Worm (Caenorhabditis elegans) whole organism, L3 larva: Measurements from ENCODE around the gene T06D4.6.
A peak's percentile ranks its signal among the peaks of the same experiment; 100 is the strongest.

ENCODE experiments used
- R02D3.7 ChIP-seq: fragments of 150-350 bp; optimal IDR thresholded peaks from 2 replicates; lab custom pipeline; 2014; ENCODE audit warnings: missing biosample characterization, missing genetic modification characterization
- ZK546.5 ChIP-seq: sonication (generic microtip); optimal IDR thresholded peaks from 2 replicates; lab custom pipeline; 2017; ENCODE audit warnings: missing biosample characterization, missing genetic modification characterization
- ama-1 ChIP-seq: fragments of 150-350 bp; optimal IDR thresholded peaks from 2 replicates; lab custom pipeline; 2018
- ceh-28 ChIP-seq: fragments of 150-350 bp; optimal IDR thresholded peaks from 2 replicates; lab custom pipeline; 2014; ENCODE audit warnings: missing biosample characterization, missing genetic modification reagents, missing genetic modification characterization
- egl-5 ChIP-seq: fragments of 150-350 bp; optimal IDR thresholded peaks from 2 replicates; lab custom pipeline; 2017; ENCODE audit warnings: missing biosample characterization, missing genetic modification reagents, missing genetic modification characterization, inconsistent platforms
- elt-1 ChIP-seq: fragments of 150-350 bp; optimal IDR thresholded peaks from 2 replicates; lab custom pipeline; 2014; ENCODE audit warnings: missing biosample characterization, missing genetic modification characterization
- eor-1 ChIP-seq, 2 experiments: fragments of 150-350 bp; optimal IDR thresholded peaks; 2 replicates each; lab custom pipeline; 2014 to 2018; ENCODE audit warnings: missing biosample characterization in 2 of 2, missing genetic modification characterization in 2 of 2
- fkh-10 ChIP-seq: sonication (generic microtip); optimal IDR thresholded peaks from 2 replicates; lab custom pipeline; 2017; ENCODE audit warnings: missing biosample characterization, missing genetic modification reagents, missing genetic modification characterization
- fkh-2 ChIP-seq: fragments of 150-350 bp; optimal IDR thresholded peaks from 2 replicates; lab custom pipeline; 2014; ENCODE audit warnings: missing biosample characterization, missing genetic modification reagents, missing genetic modification characterization
- hmg-11 ChIP-seq: sonication (generic microtip); optimal IDR thresholded peaks from 2 replicates; lab custom pipeline; 2016; ENCODE audit warnings: missing genetic modification characterization, missing compliant biosample characterization
- jun-1 ChIP-seq: fragments of 150-350 bp; optimal IDR thresholded peaks from 2 replicates; lab custom pipeline; 2014; ENCODE audit warnings: missing biosample characterization, missing genetic modification reagents, missing genetic modification characterization
- lin-15B ChIP-seq: fragments of 150-350 bp; optimal IDR thresholded peaks from 2 replicates; lab custom pipeline; 2014; ENCODE audit warnings: missing biosample characterization, missing genetic modification characterization
- lin-39 ChIP-seq: fragments of 150-350 bp; optimal IDR thresholded peaks from 2 replicates; lab custom pipeline; 2018; ENCODE audit warnings: missing biosample characterization, missing genetic modification reagents, missing genetic modification characterization
- mdl-1 ChIP-seq: fragments of 150-350 bp; optimal IDR thresholded peaks from 2 replicates; lab custom pipeline; 2014; ENCODE audit warnings: missing biosample characterization, missing genetic modification characterization
- mml-1 ChIP-seq: fragments of 150-350 bp; sonication (generic microtip); optimal IDR thresholded peaks from 3 replicates; lab custom pipeline; 2014; ENCODE audit warnings: missing biosample characterization, missing genetic modification characterization
- nfya-1 ChIP-seq: sonication (generic microtip); optimal IDR thresholded peaks from 2 replicates; lab custom pipeline; 2017; ENCODE audit warnings: missing genetic modification characterization, mild to moderate bottlenecking, missing compliant biosample characterization, antibody characterized with exemption, moderate library complexity; ENCODE audit not compliant: insufficient read depth
- nhr-11 ChIP-seq: fragments of 150-350 bp; optimal IDR thresholded peaks from 2 replicates; lab custom pipeline; 2014; ENCODE audit warnings: missing biosample characterization, missing genetic modification characterization
- nhr-12 ChIP-seq: fragments of 150-350 bp; optimal IDR thresholded peaks from 2 replicates; lab custom pipeline; 2014; ENCODE audit warnings: missing biosample characterization, missing genetic modification characterization
- nhr-23 ChIP-seq: fragments of 150-350 bp; optimal IDR thresholded peaks from 2 replicates; lab custom pipeline; 2014; ENCODE audit warnings: missing biosample characterization, missing genetic modification reagents, missing genetic modification characterization
- nhr-237 ChIP-seq: fragments of 150-350 bp; optimal IDR thresholded peaks from 2 replicates; lab custom pipeline; 2014; ENCODE audit warnings: missing biosample characterization, missing genetic modification characterization
- nhr-25 ChIP-seq: sonication (generic microtip); optimal IDR thresholded peaks from 2 replicates; lab custom pipeline; 2017; ENCODE audit warnings: missing biosample characterization, missing genetic modification characterization
- nhr-28 ChIP-seq: fragments of 150-350 bp; optimal IDR thresholded peaks from 2 replicates; lab custom pipeline; 2014; ENCODE audit warnings: missing biosample characterization, missing genetic modification characterization
- nhr-43 ChIP-seq: sonication (generic microtip); optimal IDR thresholded peaks from 2 replicates; lab custom pipeline; 2016; ENCODE audit warnings: mild to moderate bottlenecking, missing genetic modification characterization, missing compliant biosample characterization; ENCODE audit not compliant: poor library complexity, severe bottlenecking
- nhr-76 ChIP-seq: fragments of 150-350 bp; sonication (generic microtip); optimal IDR thresholded peaks from 5 replicates; lab custom pipeline; 2014; ENCODE audit warnings: missing biosample characterization, missing genetic modification characterization
- pha-4 ChIP-seq: fragments of 150-350 bp; optimal IDR thresholded peaks from 2 replicates; lab custom pipeline; 2014; ENCODE audit warnings: missing biosample characterization, missing genetic modification reagents, missing genetic modification characterization
- pqm-1 ChIP-seq: fragments of 150-350 bp; optimal IDR thresholded peaks from 2 replicates; lab custom pipeline; 2017; ENCODE audit warnings: missing biosample characterization, missing genetic modification characterization, inconsistent platforms
- sea-2 ChIP-seq: fragments of 150-350 bp; sonication (generic microtip); optimal IDR thresholded peaks from 4 replicates; lab custom pipeline; 2014; ENCODE audit warnings: missing biosample characterization, missing genetic modification reagents, missing genetic modification characterization
- snpc-4 ChIP-seq: fragments of 150-350 bp; optimal IDR thresholded peaks from 2 replicates; lab custom pipeline; 2014; ENCODE audit warnings: missing biosample characterization, missing genetic modification characterization
- tbx-2 ChIP-seq: sonication (generic microtip); optimal IDR thresholded peaks from 2 replicates; lab custom pipeline; 2016; ENCODE audit warnings: mild to moderate bottlenecking, missing genetic modification characterization, missing compliant biosample characterization
- unc-39 ChIP-seq: sonication (generic microtip); optimal IDR thresholded peaks from 4 replicates; lab custom pipeline; 2017; ENCODE audit warnings: missing biosample characterization, missing genetic modification characterization
- zag-1 ChIP-seq: fragments of 150-350 bp; optimal IDR thresholded peaks from 2 replicates; lab custom pipeline; 2014; ENCODE audit warnings: missing biosample characterization, missing genetic modification characterization
- ztf-4 ChIP-seq: fragments of 150-350 bp; optimal IDR thresholded peaks from 2 replicates; lab custom pipeline; 2014; ENCODE audit warnings: missing biosample characterization, missing genetic modification characterization

The T06D4.6 gene

ce11 chrII:3434893-3435503 lies 47.6 kb upstream of the T06D4.6 start (continued):
- TF ChIP-seq nhr-43 (peak; percentile 43), jun-1 (no peak), lin-39 (tag; lab: Kevin White, UChicago) (no peak), ama-1 (lab: Kevin White, UChicago) (peak; percentile 19), ZK546.5 (tag; lab: Kevin White, UChicago) (no peak), fkh-2 (tag; lab: Kevin White, UChicago) (no peak), zag-1 (no peak)

ce11 chrII:3429400-3429799 lies 42.0 kb upstream of the T06D4.6 start, which contains the start of gene C16C8.18:
C16C8.18 (plus strand) TSS chrII:3429700.
- TF ChIP-seq eor-1 (tag; optimal IDR thresholded peaks at IDR 0.05; lab: Kevin White, UChicago) (no peak), mml-1 (tag; lab: Kevin White, UChicago) (no peak), ceh-28 (no peak), mdl-1 (tag; lab: Kevin White, UChicago) (no peak), egl-5 (tag; lab: Kevin White, UChicago) (no peak), pha-4 (tag; lab: Kevin White, UChicago) (no peak), ztf-4 (tag; lab: Kevin White, UChicago) (no peak), sea-2 (GFP tag; lab: Kevin White, UChicago) (no peak), jun-1 (no peak), nfya-1 (tag; lab: Kevin White, UChicago) (no peak), nhr-11 (tag; lab: Kevin White, UChicago) (no peak), pqm-1 (tag; lab: Kevin White, UChicago) (no peak), unc-39 (tag; lab: Kevin White, UChicago) (no peak), nhr-28 (tag; lab: Kevin White, UChicago) (no peak), elt-1 (tag; lab: Kevin White, UChicago) (no peak)

DNA sequence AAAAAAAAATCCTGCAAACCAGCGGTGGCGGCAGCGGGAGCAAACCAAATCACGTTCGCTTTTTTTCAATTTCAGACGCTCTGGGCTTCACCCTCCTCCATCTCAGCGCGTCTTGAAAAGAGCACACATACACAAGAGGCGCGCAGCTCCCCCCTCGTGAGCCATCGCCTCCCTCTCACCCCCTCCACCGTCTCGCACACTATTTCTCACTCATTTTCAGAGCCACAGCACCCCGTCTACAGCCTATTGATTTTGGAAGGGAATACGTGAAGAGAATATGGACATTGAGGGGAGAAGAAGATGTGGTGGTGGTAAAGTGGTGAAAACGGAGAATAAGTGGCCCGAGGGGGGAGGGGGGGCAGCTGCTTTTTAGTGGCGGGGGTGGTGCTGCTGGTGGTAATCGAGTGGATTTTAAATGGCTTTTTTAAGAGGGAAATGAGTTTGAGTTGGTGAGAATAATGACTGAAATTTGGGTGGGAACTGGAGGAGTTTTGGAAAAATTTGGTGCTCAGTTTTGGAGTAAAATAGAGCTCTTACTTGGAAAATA lies 40.8 kb upstream of the T06D4.6 start:
- peak; percentile 66 for TF ChIP-seq hmg-11 (tag; lab: Kevin White, UChicago)
- TF ChIP-seq tbx-2 (tag; lab: Kevin White, UChicago), result no peak
- TF ChIP-seq snpc-4, result peak; percentile 19
- TF ChIP-seq lin-39 (tag; lab: Kevin White, UChicago), result peak; percentile 72
- peak; percentile 3 for TF ChIP-seq fkh-10 (GFP tag; lab: Kevin White, UChicago)
- no peak for TF ChIP-seq egl-5 (tag; lab: Kevin White, UChicago)
- no peak for TF ChIP-seq lin-15B (tag; lab: Kevin White, UChicago)
- TF ChIP-seq sea-2 (GFP tag; lab: Kevin White, UChicago), result peak; percentile 20
- peak; percentile 60 for TF ChIP-seq nfya-1 (tag; lab: Kevin White, UChicago)

DNA sequence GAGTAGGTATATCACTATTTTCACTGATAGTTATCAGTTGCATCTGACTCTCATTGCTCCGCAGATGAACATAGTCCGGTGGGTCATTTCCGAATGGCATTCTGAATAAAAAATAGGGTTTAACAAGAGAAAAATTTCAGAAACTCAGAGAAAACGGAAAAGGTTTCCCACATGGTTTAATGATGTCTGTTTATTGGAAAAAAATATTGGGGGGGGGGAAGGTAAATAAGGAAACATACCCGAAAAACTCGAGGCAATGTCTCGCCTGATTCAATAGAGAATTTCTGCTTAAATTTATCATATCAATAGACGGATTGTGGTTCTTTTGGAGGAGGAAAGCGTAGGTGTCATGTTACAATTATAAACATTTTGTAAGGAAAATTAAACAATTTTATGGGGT lies 38.0 kb upstream of the T06D4.6 start, which contains the start of gene nep-11:
Gene nep-11 (minus strand): TSS at position 101 of the 400 bp plus-strand sequence.
- TF ChIP-seq nhr-76 (tag; lab: Kevin White, UChicago) (no peak), nfya-1 (tag; lab: Kevin White, UChicago) (no peak), nhr-237 (no peak), nhr-23 (tag; lab: Kevin White, UChicago) (no peak), nhr-12 (tag; lab: Kevin White, UChicago) (no peak)

- no peak for TF ChIP-seq R02D3.7
Observed at ce11 chrII:3422938-3423337, 35.5 kb upstream of the T06D4.6 start.

- TF ChIP-seq egl-5 (tag; lab: Kevin White, UChicago) (no peak), nhr-25 (tag; lab: Kevin White, UChicago) (no peak), ceh-28 (no peak)
Observed at ce11 chrII:3416528-3416927, 29.1 kb upstream of the T06D4.6 start, which contains the start of gene nep-6. nep-6 (plus strand) TSS chrII:3416828.
